Fruit fly (Drosophila melanogaster) whole organism, embryonic: ENCODE results near the gene SmE.

ENCODE experiments used
- Adf1 ChIP-seq: fragments of 200-800 bp; sonication (Bioruptor generic); IDR thresholded peaks from 2 replicates; pipeline ENCODE4 v1.3.6; 2022; ENCODE audit warnings: missing biosample characterization, missing genetic modification characterization
- Bteb2 ChIP-seq: fragments of 200-800 bp; sonication (Bioruptor generic); optimal IDR thresholded peaks from 2 replicates; lab custom pipeline; 2016; ENCODE audit warnings: missing biosample characterization, missing genetic modification characterization
- CG10321 ChIP-seq: fragments of 200-800 bp; sonication (Bioruptor generic); IDR thresholded peaks from 2 replicates; pipeline ENCODE4 v1.3.6; 2022; ENCODE audit warnings: missing biosample characterization, missing genetic modification characterization
- CG10462 ChIP-seq: fragments of 200-800 bp; sonication (Bioruptor generic); optimal IDR thresholded peaks from 2 replicates; lab custom pipeline; 2016; ENCODE audit warnings: missing biosample characterization, missing genetic modification characterization
- CG12155 ChIP-seq: fragments of 200-800 bp; sonication (Bioruptor generic); optimal IDR thresholded peaks from 3 replicates; lab custom pipeline; 2016; ENCODE audit warnings: missing biosample characterization, missing genetic modification characterization
- CG12236 ChIP-seq: fragments of 200-800 bp; sonication (Bioruptor generic); optimal IDR thresholded peaks from 2 replicates; lab custom pipeline; 2016; ENCODE audit warnings: missing biosample characterization, missing genetic modification characterization
- CG12744 ChIP-seq: fragments of 200-800 bp; sonication (Bioruptor generic); optimal IDR thresholded peaks from 2 replicates; lab custom pipeline; 2016; ENCODE audit warnings: missing biosample characterization, missing genetic modification characterization
- CG12769 ChIP-seq: fragments of 200-800 bp; sonication (Bioruptor generic); optimal IDR thresholded peaks from 2 replicates; lab custom pipeline; 2019; ENCODE audit warnings: missing biosample characterization, mild to moderate bottlenecking, missing genetic modification characterization, moderate library complexity
- CG13424 ChIP-seq: fragments of 200-800 bp; sonication (Bioruptor generic); optimal IDR thresholded peaks from 2 replicates; lab custom pipeline; 2019; ENCODE audit warnings: missing biosample characterization, mild to moderate bottlenecking, missing genetic modification characterization, moderate library complexity
- CG13894 ChIP-seq: fragments of 200-800 bp; sonication (Bioruptor generic); optimal IDR thresholded peaks from 3 replicates; lab custom pipeline; 2018; ENCODE audit warnings: missing biosample characterization, mild to moderate bottlenecking, missing genetic modification characterization, moderate library complexity
- CG14965 ChIP-seq: fragments of 200-800 bp; sonication (Bioruptor generic); optimal IDR thresholded peaks from 2 replicates; lab custom pipeline; 2016; ENCODE audit warnings: missing biosample characterization, missing genetic modification characterization, borderline replicate concordance
- CG16863 ChIP-seq: fragments of 200-800 bp; sonication (Bioruptor generic); optimal IDR thresholded peaks from 3 replicates; lab custom pipeline; 2016; ENCODE audit warnings: missing biosample characterization, missing genetic modification characterization
- CG17912 ChIP-seq: fragments of 200-800 bp; sonication (Bioruptor generic); optimal IDR thresholded peaks from 2 replicates; lab custom pipeline; 2018; ENCODE audit warnings: missing biosample characterization, mild to moderate bottlenecking, missing genetic modification characterization
- CG18262 ChIP-seq: fragments of 200-800 bp; optimal IDR thresholded peaks from 3 replicates; lab custom pipeline; 2019; ENCODE audit warnings: missing biosample characterization, mild to moderate bottlenecking, missing genetic modification characterization, moderate library complexity
- CG18619 ChIP-seq: fragments of 200-800 bp; sonication (Bioruptor generic); optimal IDR thresholded peaks from 3 replicates; lab custom pipeline; 2017; ENCODE audit warnings: missing biosample characterization, mild to moderate bottlenecking, missing genetic modification characterization
- CG7839 ChIP-seq: fragments of 200-800 bp; sonication (Bioruptor generic); optimal IDR thresholded peaks from 3 replicates; lab custom pipeline; 2018; ENCODE audit warnings: missing biosample characterization, mild to moderate bottlenecking, missing genetic modification characterization, moderate library complexity
- CG8281 ChIP-seq: fragments of 200-800 bp; sonication (Bioruptor generic); optimal IDR thresholded peaks from 2 replicates; lab custom pipeline; 2018; ENCODE audit warnings: missing biosample characterization, mild to moderate bottlenecking, missing genetic modification characterization, moderate library complexity
- CG8290 ChIP-seq, 3 experiments: fragments of 200-800 bp; sonication (Bioruptor generic); optimal IDR thresholded peaks; 2 replicates each; lab custom pipeline; 2016 to 2019; ENCODE audit warnings: missing biosample characterization in 3 of 3, missing genetic modification characterization in 3 of 3, mild to moderate bottlenecking in 2 of 3, moderate library complexity in 1 of 3
- CG8478 ChIP-seq: fragments of >200 bp; optimal IDR thresholded peaks from 2 replicates; lab custom pipeline; 2018
- CG9609 ChIP-seq: fragments of 200-800 bp; sonication (Bioruptor generic); optimal IDR thresholded peaks from 3 replicates; lab custom pipeline; 2016; ENCODE audit warnings: missing biosample characterization, missing genetic modification characterization
- CrebB ChIP-seq: fragments of 200-800 bp; sonication (Bioruptor generic); optimal IDR thresholded peaks from 3 replicates; lab custom pipeline; 2018; ENCODE audit warnings: missing biosample characterization, mild to moderate bottlenecking, missing genetic modification characterization
- Deaf1 ChIP-seq: fragments of 200-800 bp; optimal IDR thresholded peaks from 3 replicates; lab custom pipeline; 2019; ENCODE audit warnings: missing biosample characterization, mild to moderate bottlenecking, missing genetic modification characterization, moderate library complexity
- E2f1 ChIP-seq: fragments of 200-800 bp; sonication (Bioruptor generic); IDR thresholded peaks from 2 replicates; pipeline ENCODE4 v1.3.6; 2022; ENCODE audit warnings: missing biosample characterization, missing genetic modification characterization
- ERR ChIP-seq: fragments of 200-800 bp; sonication (Bioruptor generic); optimal IDR thresholded peaks from 2 replicates; lab custom pipeline; 2016; ENCODE audit warnings: missing biosample characterization, missing genetic modification characterization
- Elba2 ChIP-seq: fragments of 200-800 bp; sonication (Bioruptor generic); optimal IDR thresholded peaks from 3 replicates; lab custom pipeline; 2016; ENCODE audit warnings: missing biosample characterization, missing genetic modification characterization
- Fer1 ChIP-seq: fragments of 200-800 bp; sonication (Bioruptor generic); optimal IDR thresholded peaks from 2 replicates; lab custom pipeline; 2017; ENCODE audit warnings: missing biosample characterization, mild to moderate bottlenecking, missing genetic modification characterization
- Fer3 ChIP-seq: fragments of 200-800 bp; sonication (Bioruptor generic); optimal IDR thresholded peaks from 2 replicates; lab custom pipeline; 2018; ENCODE audit warnings: missing biosample characterization, mild to moderate bottlenecking, missing genetic modification characterization, moderate library complexity
- Hsf ChIP-seq: fragments of 200-800 bp; sonication (Bioruptor generic); optimal IDR thresholded peaks from 3 replicates; lab custom pipeline; 2016; ENCODE audit warnings: missing biosample characterization, missing genetic modification characterization
- Pdp1 ChIP-seq, 2 experiments: fragments of 200-800 bp; sonication (Bioruptor generic); optimal IDR thresholded peaks; 3 replicates each; lab custom pipeline; 2016; ENCODE audit warnings: missing biosample characterization in 2 of 2, missing genetic modification characterization in 2 of 2, mild to moderate bottlenecking in 1 of 2, moderate library complexity in 1 of 2
- Ptx1 ChIP-seq: fragments of 200-800 bp; sonication (Bioruptor generic); IDR thresholded peaks from 2 replicates; pipeline ENCODE4 v1.3.6; 2022; ENCODE audit warnings: missing biosample characterization, missing genetic modification characterization
- Sox102F ChIP-seq: fragments of 200-800 bp; sonication (Bioruptor generic); optimal IDR thresholded peaks from 2 replicates; lab custom pipeline; 2018; ENCODE audit warnings: missing biosample characterization, mild to moderate bottlenecking, missing genetic modification characterization, moderate library complexity
- Spps ChIP-seq: fragments of 200-800 bp; sonication (Bioruptor generic); optimal IDR thresholded peaks from 2 replicates; lab custom pipeline; 2018; ENCODE audit warnings: missing biosample characterization, mild to moderate bottlenecking, missing genetic modification characterization
- abd-A ChIP-seq: fragments of 200-800 bp; sonication (Bioruptor generic); optimal IDR thresholded peaks from 3 replicates; lab custom pipeline; 2019; ENCODE audit warnings: missing biosample characterization, mild to moderate bottlenecking, missing genetic modification characterization, moderate library complexity
- ap ChIP-seq: fragments of 200-800 bp; sonication (Bioruptor generic); IDR thresholded peaks from 2 replicates; pipeline ENCODE4 v1.3.6; 2022; ENCODE audit warnings: missing biosample characterization, missing genetic modification characterization
- cas ChIP-seq: fragments of 200-800 bp; sonication (Bioruptor generic); IDR thresholded peaks from 2 replicates; pipeline ENCODE4 v1.3.6; 2022; ENCODE audit warnings: missing biosample characterization, missing genetic modification characterization
- cg ChIP-seq: fragments of 200-800 bp; sonication (Bioruptor generic); optimal IDR thresholded peaks from 3 replicates; lab custom pipeline; 2019; ENCODE audit warnings: missing biosample characterization, mild to moderate bottlenecking, missing genetic modification characterization, moderate library complexity
- chinmo ChIP-seq: fragments of 200-800 bp; sonication (Bioruptor generic); IDR thresholded peaks from 4 replicates; pipeline ENCODE4 v1.3.6; 2022; ENCODE audit warnings: missing biosample characterization, missing genetic modification characterization; ENCODE audit not compliant: partially characterized antibody
- cwo ChIP-seq: fragments of 200-800 bp; sonication (Bioruptor generic); optimal IDR thresholded peaks from 3 replicates; lab custom pipeline; 2017; ENCODE audit warnings: missing biosample characterization, missing genetic modification characterization, mild to moderate bottlenecking, moderate library complexity, missing genetic modification reagents
- fu2 ChIP-seq: fragments of 200-800 bp; sonication (Bioruptor generic); optimal IDR thresholded peaks from 2 replicates; lab custom pipeline; 2016; ENCODE audit warnings: missing biosample characterization, missing genetic modification characterization
- ham ChIP-seq: fragments of 200-800 bp; sonication (Bioruptor generic); IDR thresholded peaks from 2 replicates; pipeline ENCODE4 v1.3.6; 2022; ENCODE audit warnings: missing biosample characterization, missing genetic modification characterization
- mirr ChIP-seq: fragments of 200-800 bp; sonication (Bioruptor generic); optimal IDR thresholded peaks from 3 replicates; lab custom pipeline; 2018; ENCODE audit warnings: missing biosample characterization, mild to moderate bottlenecking, missing genetic modification characterization
- nerfin-1 ChIP-seq: fragments of 200-800 bp; sonication (Bioruptor generic); optimal IDR thresholded peaks from 3 replicates; lab custom pipeline; 2019; ENCODE audit warnings: missing biosample characterization, mild to moderate bottlenecking, missing genetic modification characterization, moderate library complexity
- pita ChIP-seq: fragments of 200-800 bp; sonication (Bioruptor generic); optimal IDR thresholded peaks from 2 replicates; lab custom pipeline; 2017; ENCODE audit warnings: missing biosample characterization, mild to moderate bottlenecking, missing genetic modification characterization
- psq ChIP-seq: fragments of 200-800 bp; sonication (Bioruptor generic); optimal IDR thresholded peaks from 2 replicates; lab custom pipeline; 2017; ENCODE audit warnings: missing biosample characterization, missing genetic modification characterization
- pzg ChIP-seq: fragments of 200-800 bp; sonication (Bioruptor generic); optimal IDR thresholded peaks from 3 replicates; lab custom pipeline; 2018; ENCODE audit warnings: missing biosample characterization, mild to moderate bottlenecking, missing genetic modification characterization, moderate library complexity
- scrt ChIP-seq: fragments of 200-800 bp; sonication (Bioruptor generic); optimal IDR thresholded peaks from 2 replicates; lab custom pipeline; 2018; ENCODE audit warnings: missing biosample characterization, mild to moderate bottlenecking, missing genetic modification characterization, moderate library complexity
- slp2 ChIP-seq: fragments of 200-800 bp; sonication (Bioruptor generic); optimal IDR thresholded peaks from 2 replicates; lab custom pipeline; 2016; ENCODE audit warnings: missing biosample characterization, missing genetic modification characterization
- sr ChIP-seq: fragments of 200-800 bp; sonication (Bioruptor generic); IDR thresholded peaks from 3 replicates; pipeline ENCODE4 v1.3.6; 2022; ENCODE audit warnings: missing biosample characterization, missing genetic modification characterization
- tx ChIP-seq: fragments of 200-800 bp; sonication (Bioruptor generic); optimal IDR thresholded peaks from 2 replicates; lab custom pipeline; 2016; ENCODE audit warnings: missing biosample characterization, missing genetic modification characterization
- wdn ChIP-seq: fragments of 200-800 bp; sonication (Bioruptor generic); IDR thresholded peaks from 2 replicates; pipeline ENCODE4 v1.3.6; 2022; ENCODE audit warnings: missing biosample characterization, missing genetic modification characterization

SmE gene

DNA sequence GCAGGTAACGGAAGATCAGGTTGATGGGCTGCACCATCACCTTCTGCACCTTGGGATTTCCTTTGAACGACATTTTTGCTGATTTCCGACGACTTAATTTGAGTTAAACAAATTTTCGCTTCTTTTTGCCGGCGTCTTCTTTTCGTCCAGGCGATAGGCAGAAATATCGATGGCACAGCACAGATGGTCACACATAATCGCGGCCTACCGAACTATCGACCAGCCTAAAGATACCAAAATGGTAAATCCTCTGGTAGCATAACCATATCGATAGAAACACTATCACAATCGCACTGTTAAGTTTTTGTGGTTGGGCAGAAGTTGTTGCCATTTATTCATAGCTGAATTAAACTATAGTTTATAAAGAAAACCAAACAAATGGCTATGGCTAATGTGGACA, at the start of gene SmE, which contains the start of gene CG34132 (continued):
- no peak for TF ChIP-seq Adf1 (GFP tag; lab: Robert Waterston, UW)
- no peak for TF ChIP-seq CG13424
- no peak for TF ChIP-seq slp2
- no peak for TF ChIP-seq sr
- TF ChIP-seq CG16863 (GFP tag; lab: Kevin White, UChicago) = no peak
- TF ChIP-seq CG14965 = no peak
- no peak for TF ChIP-seq cwo (GFP tag; lab: Kevin White, UChicago)
- no peak for TF ChIP-seq Bteb2 (GFP tag; lab: Kevin White, UChicago)
- no peak for TF ChIP-seq Fer1 (GFP tag; lab: Kevin White, UChicago)
- no peak for TF ChIP-seq cas (GFP tag; lab: Robert Waterston, UW)
- TF ChIP-seq Pdp1 (GFP tag; optimal IDR thresholded peaks at IDR 0.05; lab: Kevin White, UChicago) = peak in 1 of 2 experiments; percentile 54
- TF ChIP-seq CG17912 = no peak
- TF ChIP-seq psq (GFP tag; lab: Kevin White, UChicago) = no peak
- TF ChIP-seq pzg (GFP tag; lab: Kevin White, UChicago) = peak; percentile 88
- no peak for TF ChIP-seq CG8281
- no peak for TF ChIP-seq Sox102F (GFP tag; lab: Kevin White, UChicago)
- TF ChIP-seq, all 482 proteins: peak for 67

DNA sequence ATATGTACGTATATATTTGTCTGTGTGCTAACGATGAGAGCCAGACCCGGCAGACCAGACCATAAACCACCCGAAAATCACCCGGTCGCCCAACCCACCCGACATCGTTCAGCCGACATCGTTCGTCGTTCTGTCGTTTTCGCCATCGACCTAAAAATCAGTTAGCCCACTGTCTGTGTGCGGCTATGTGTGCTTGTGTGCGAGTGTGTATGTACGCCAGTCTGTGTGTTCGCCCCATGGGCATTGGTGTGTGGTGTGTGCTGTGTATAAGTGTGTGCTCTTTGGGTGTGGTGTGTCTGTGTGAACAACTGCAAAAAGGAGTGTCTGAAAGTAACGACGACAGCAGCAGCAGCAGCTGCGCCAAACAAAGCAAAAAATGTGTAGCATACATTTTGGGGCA, 47.9 kb upstream of the SmE start:
- peak; percentile 44; the same call in 1 of the 2 replicates for TF ChIP-seq Adf1 (GFP tag; lab: Robert Waterston, UW)
- peak; percentile 51 for TF ChIP-seq cg
- TF ChIP-seq ham (GFP tag; lab: Robert Waterston, UW) = no peak
- no peak for TF ChIP-seq Spps (tag; lab: Kevin White, UChicago)
- no peak for TF ChIP-seq CG10462
- TF ChIP-seq Hsf = no peak
- no peak for TF ChIP-seq CG8290 (GFP tag; optimal IDR thresholded peaks at IDR 0.05; lab: Kevin White, UChicago)
- TF ChIP-seq CG8290 (tag; optimal IDR thresholded peaks at IDR 0.05; lab: Kevin White, UChicago) = peak in 1 of 2 experiments; percentile 26
- no peak for TF ChIP-seq Fer3 (tag; lab: Kevin White, UChicago)
- no peak for TF ChIP-seq CG12769 (tag; lab: Kevin White, UChicago)
- peak; percentile 55 for TF ChIP-seq CG13894 (tag; lab: Kevin White, UChicago)
- TF ChIP-seq CG12744 (GFP tag; lab: Kevin White, UChicago) = no peak
- TF ChIP-seq CrebB (tag; lab: Kevin White, UChicago) = no peak
- no peak for TF ChIP-seq wdn (GFP tag; lab: Robert Waterston, UW)
- no peak for TF ChIP-seq ap (GFP tag; lab: Robert Waterston, UW)
- TF ChIP-seq chinmo (GFP tag; lab: Robert Waterston, UW) = 0 out of 4 replicates have a peak, but pooled peaks have one; percentile 50
- peak; percentile 81 for TF ChIP-seq Deaf1 (tag; lab: Kevin White, UChicago)
- no peak for TF ChIP-seq CG10321 (GFP tag; lab: Robert Waterston, UW)
- no peak for TF ChIP-seq CG9609 (GFP tag; lab: Kevin White, UChicago)
- no peak for TF ChIP-seq CG18262 (tag; lab: Kevin White, UChicago)
- peak; percentile 4 for TF ChIP-seq nerfin-1 (tag; lab: Kevin White, UChicago)
- TF ChIP-seq pita (GFP tag; lab: Kevin White, UChicago) = no peak
- TF ChIP-seq scrt (GFP tag; lab: Kevin White, UChicago) = no peak
- TF ChIP-seq CG12236 (GFP tag; lab: Kevin White, UChicago) = no peak
- no peak for TF ChIP-seq CG12155
- peak; percentile 94 for TF ChIP-seq abd-A (tag; lab: Kevin White, UChicago)
- no peak for TF ChIP-seq tx (GFP tag; lab: Kevin White, UChicago)
- TF ChIP-seq Elba2 (GFP tag; lab: Kevin White, UChicago) = no peak
- TF ChIP-seq CG18619 = no peak
- no peak for TF ChIP-seq ERR (GFP tag; lab: Kevin White, UChicago)
- TF ChIP-seq fu2 (GFP tag; lab: Kevin White, UChicago) = no peak
- peak; percentile 7 for TF ChIP-seq CG8478 (lab: Kevin White, UChicago)
- no peak for TF ChIP-seq E2f1
- TF ChIP-seq Ptx1 (GFP tag; lab: Robert Waterston, UW) = 0 out of 2 replicates have a peak, but pooled peaks have one; percentile 17
- no peak for TF ChIP-seq CG7839 (tag; lab: Kevin White, UChicago)
- TF ChIP-seq mirr (GFP tag; lab: Kevin White, UChicago) = peak; percentile 70
